Worm (Caenorhabditis elegans) whole organism, L1 larva: Measurements from ENCODE around the gene T26A5.8.

ENCODE experiments used
- C04F5.9 ChIP-seq: sonication (generic microtip); optimal IDR thresholded peaks from 2 replicates; lab custom pipeline; 2016; ENCODE audit warnings: missing genetic modification characterization, missing compliant biosample characterization
- ama-1 ChIP-seq: fragments of 150-350 bp; optimal IDR thresholded peaks from 2 replicates; lab custom pipeline; 2014
- lin-15B ChIP-seq: fragments of 150-350 bp; sonication (generic microtip); optimal IDR thresholded peaks from 3 replicates; lab custom pipeline; 2014; ENCODE audit warnings: missing biosample characterization, missing genetic modification characterization
- lir-3 ChIP-seq: sonication (generic microtip); optimal IDR thresholded peaks from 2 replicates; lab custom pipeline; 2016; ENCODE audit warnings: mild to moderate bottlenecking, missing genetic modification characterization, moderate library complexity, missing compliant biosample characterization; ENCODE audit not compliant: poor library complexity
- mdl-1 ChIP-seq, 2 experiments: fragments of 150-350 bp; optimal IDR thresholded peaks; 2 replicates each; lab custom pipeline; 2014 to 2017; ENCODE audit warnings: missing biosample characterization in 2 of 2, missing genetic modification characterization in 2 of 2, inconsistent platforms in 1 of 2
- nhr-77 ChIP-seq: fragments of 150-350 bp; optimal IDR thresholded peaks from 2 replicates; lab custom pipeline; 2014; ENCODE audit warnings: missing biosample characterization, missing genetic modification characterization
- sptf-1 ChIP-seq: fragments of 150-350 bp; optimal IDR thresholded peaks from 2 replicates; lab custom pipeline; 2014; ENCODE audit warnings: missing biosample characterization, missing genetic modification characterization

DNA sequence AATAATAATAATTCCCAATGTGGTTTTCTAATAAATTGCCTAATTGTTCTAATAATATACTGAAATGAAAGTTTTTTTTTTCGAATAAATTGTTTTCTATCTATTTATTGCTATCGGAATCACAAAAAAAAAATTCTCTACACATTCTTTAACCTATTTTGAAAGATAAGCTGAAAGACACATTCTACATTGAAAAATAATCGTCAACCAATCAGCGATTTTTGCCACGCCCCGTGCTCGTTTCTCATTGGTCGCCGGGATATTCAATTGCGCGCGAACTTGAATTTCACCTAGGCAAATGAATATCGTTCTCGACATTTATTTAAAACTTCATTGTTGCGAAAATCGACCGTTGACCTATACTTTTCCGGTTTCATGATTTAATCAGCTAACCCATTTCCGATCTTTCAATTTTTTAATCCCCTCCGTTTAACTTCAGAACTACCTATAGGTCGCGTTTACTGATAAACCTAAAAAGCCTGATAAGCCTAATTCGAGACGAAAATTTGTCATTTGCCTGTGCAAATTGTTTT, 37.4 kb upstream of the T26A5.8 start, which contains the start of gene F23F12.3:
- no peak for TF ChIP-seq C04F5.9
- no peak for TF ChIP-seq sptf-1
- no peak for TF ChIP-seq lin-15B (tag; lab: Kevin White, UChicago)
- TF ChIP-seq mdl-1 (tag; optimal IDR thresholded peaks at IDR 0.05; lab: Kevin White, UChicago): no peak
- TF ChIP-seq nhr-77: no peak
- no peak for TF ChIP-seq ama-1 (lab: Kevin White, UChicago)
- TF ChIP-seq lir-3 (tag; lab: Kevin White, UChicago): no peak
